Fruit fly (Drosophila melanogaster) whole organism, prepupa: ENCODE results near the gene PDZ-GEF.

Experiments
- CG10631 ChIP-seq: fragments of 200-800 bp; sonication (Bioruptor generic); optimal IDR thresholded peaks from 2 replicates; lab custom pipeline; 2016; ENCODE audit warnings: missing biosample characterization, missing genetic modification characterization
- CG11762 ChIP-seq: fragments of 200-800 bp; sonication (Bioruptor generic); optimal IDR thresholded peaks from 3 replicates; lab custom pipeline; 2016; ENCODE audit warnings: missing biosample characterization, missing genetic modification characterization; ENCODE audit not compliant: insufficient read depth
- CG11902 ChIP-seq: fragments of 200-800 bp; sonication (Bioruptor generic); optimal IDR thresholded peaks from 3 replicates; lab custom pipeline; 2016; ENCODE audit warnings: missing biosample characterization, missing genetic modification characterization
- CG15336 ChIP-seq: fragments of 200-800 bp; sonication (Bioruptor generic); IDR thresholded peaks from 2 replicates; pipeline ENCODE4 v1.3.6; 2022; ENCODE audit warnings: missing biosample characterization, missing genetic modification characterization
- CG16779 ChIP-seq: fragments of 200-800 bp; sonication (Bioruptor generic); optimal IDR thresholded peaks from 3 replicates; lab custom pipeline; 2017; ENCODE audit warnings: missing biosample characterization, mild to moderate bottlenecking, missing genetic modification characterization
- CG3032 ChIP-seq: fragments of 200-800 bp; optimal IDR thresholded peaks from 2 replicates; lab custom pipeline; 2019; ENCODE audit warnings: missing biosample characterization, mild to moderate bottlenecking, missing genetic modification characterization, moderate library complexity
- CG31627 ChIP-seq: fragments of 200-800 bp; sonication (Bioruptor generic); optimal IDR thresholded peaks from 3 replicates; lab custom pipeline; 2016; ENCODE audit warnings: missing biosample characterization, missing genetic modification characterization
- CG34406 ChIP-seq: fragments of 200-800 bp; sonication (Bioruptor generic); optimal IDR thresholded peaks from 3 replicates; lab custom pipeline; 2016; ENCODE audit warnings: missing biosample characterization, missing genetic modification characterization
- CG4318 ChIP-seq: fragments of 200-800 bp; sonication (Bioruptor generic); optimal IDR thresholded peaks from 3 replicates; lab custom pipeline; 2017; ENCODE audit warnings: missing biosample characterization, mild to moderate bottlenecking, missing genetic modification characterization
- CG6163 ChIP-seq: fragments of 200-800 bp; sonication (Bioruptor generic); IDR thresholded peaks from 3 replicates; pipeline ENCODE4 v1.3.6; 2022; ENCODE audit warnings: missing biosample characterization, missing genetic modification characterization
- CG6276 ChIP-seq: fragments of 200-800 bp; sonication (Bioruptor generic); optimal IDR thresholded peaks from 2 replicates; lab custom pipeline; 2017; ENCODE audit warnings: missing biosample characterization, mild to moderate bottlenecking, missing genetic modification characterization
- CG6808 ChIP-seq: fragments of 200-800 bp; sonication (Bioruptor generic); optimal IDR thresholded peaks from 3 replicates; lab custom pipeline; 2017; ENCODE audit warnings: missing biosample characterization, missing genetic modification characterization, mild to moderate bottlenecking, moderate library complexity, missing genetic modification reagents
- CG6854 ChIP-seq: fragments of 200-800 bp; sonication (Bioruptor generic); optimal IDR thresholded peaks from 2 replicates; lab custom pipeline; 2017; ENCODE audit warnings: missing biosample characterization, mild to moderate bottlenecking, missing genetic modification characterization
- CG8119 ChIP-seq: fragments of 200-800 bp; sonication (Bioruptor generic); IDR thresholded peaks from 3 replicates; pipeline ENCODE4 v1.3.6; 2022; ENCODE audit warnings: missing biosample characterization, missing genetic modification characterization
- CG9139 ChIP-seq: fragments of 200-800 bp; sonication (Bioruptor generic); optimal IDR thresholded peaks from 3 replicates; lab custom pipeline; 2017; ENCODE audit warnings: missing biosample characterization, mild to moderate bottlenecking, missing genetic modification characterization
- Eip78C ChIP-seq: fragments of 200-800 bp; sonication (Bioruptor generic); peaks from one replicate; lab custom pipeline; 2016; ENCODE audit warnings: missing biosample characterization, missing genetic modification characterization
- Eip93F ChIP-seq: fragments of 200-800 bp; sonication (Bioruptor generic); optimal IDR thresholded peaks from 2 replicates; lab custom pipeline; 2016; ENCODE audit warnings: missing biosample characterization, mild to moderate bottlenecking, missing genetic modification characterization
- Ets96B ChIP-seq: fragments of 200-800 bp; optimal IDR thresholded peaks from 2 replicates; lab custom pipeline; 2019; ENCODE audit warnings: missing biosample characterization, mild to moderate bottlenecking, missing genetic modification characterization, moderate library complexity
- Gug ChIP-seq: fragments of 200-800 bp; sonication (Bioruptor generic); IDR thresholded peaks from 2 replicates; pipeline ENCODE4 v1.3.6; 2022; ENCODE audit warnings: missing biosample characterization, missing genetic modification characterization
- Hr39 ChIP-seq: fragments of 200-800 bp; sonication (Bioruptor generic); optimal IDR thresholded peaks from 2 replicates; lab custom pipeline; 2016; ENCODE audit warnings: missing biosample characterization, missing genetic modification characterization
- Hr4 ChIP-seq: fragments of 200-800 bp; sonication (Bioruptor generic); optimal IDR thresholded peaks from 3 replicates; lab custom pipeline; 2016; ENCODE audit warnings: missing biosample characterization, missing genetic modification characterization
- Lpt ChIP-seq: fragments of 200-800 bp; sonication (Bioruptor generic); optimal IDR thresholded peaks from 3 replicates; lab custom pipeline; 2016; ENCODE audit warnings: missing biosample characterization, missing genetic modification characterization
- Met ChIP-seq: fragments of 200-800 bp; sonication (Bioruptor generic); optimal IDR thresholded peaks from 3 replicates; lab custom pipeline; 2016; ENCODE audit warnings: missing biosample characterization, missing genetic modification characterization
- OdsH ChIP-seq: fragments of 200-800 bp; sonication (Bioruptor generic); optimal IDR thresholded peaks from 3 replicates; lab custom pipeline; 2016; ENCODE audit warnings: missing biosample characterization, missing genetic modification characterization
- Smox ChIP-seq: fragments of 200-800 bp; sonication (Bioruptor generic); optimal IDR thresholded peaks from 3 replicates; lab custom pipeline; 2016; ENCODE audit warnings: missing biosample characterization, missing genetic modification characterization
- Sox102F ChIP-seq: fragments of 200-800 bp; sonication (Bioruptor generic); optimal IDR thresholded peaks from 2 replicates; lab custom pipeline; 2016; ENCODE audit warnings: missing biosample characterization, mild to moderate bottlenecking, missing genetic modification characterization
- Sox14 ChIP-seq: fragments of 200-800 bp; sonication (Bioruptor generic); optimal IDR thresholded peaks from 3 replicates; lab custom pipeline; 2016; ENCODE audit warnings: missing biosample characterization, missing genetic modification characterization
- Sox15 ChIP-seq: fragments of 200-800 bp; sonication (Bioruptor generic); optimal IDR thresholded peaks from 3 replicates; lab custom pipeline; 2016; ENCODE audit warnings: missing biosample characterization, missing genetic modification characterization
- achi ChIP-seq: fragments of 200-800 bp; sonication (Bioruptor generic); optimal IDR thresholded peaks from 3 replicates; lab custom pipeline; 2016; ENCODE audit warnings: missing biosample characterization, missing genetic modification characterization
- acj6 ChIP-seq: fragments of 200-800 bp; sonication (Bioruptor generic); optimal IDR thresholded peaks from 3 replicates; lab custom pipeline; 2016; ENCODE audit warnings: missing biosample characterization, missing genetic modification characterization
- cyc ChIP-seq: fragments of 200-800 bp; sonication (Bioruptor generic); optimal IDR thresholded peaks from 3 replicates; lab custom pipeline; 2016; ENCODE audit warnings: missing biosample characterization, missing genetic modification characterization
- dsx ChIP-seq: fragments of 200-800 bp; optimal IDR thresholded peaks from 3 replicates; lab custom pipeline; 2019; ENCODE audit warnings: missing biosample characterization, mild to moderate bottlenecking, missing genetic modification characterization, moderate library complexity; ENCODE audit not compliant: poor library complexity, severe bottlenecking
- eg ChIP-seq: fragments of 200-800 bp; sonication (Bioruptor generic); IDR thresholded peaks from 3 replicates; pipeline ENCODE4 v1.3.6; 2022; ENCODE audit warnings: missing biosample characterization, missing genetic modification characterization
- fd59A ChIP-seq: fragments of 200-800 bp; sonication (Bioruptor generic); optimal IDR thresholded peaks from 2 replicates; lab custom pipeline; 2017; ENCODE audit warnings: missing biosample characterization, mild to moderate bottlenecking, missing genetic modification characterization, missing genetic modification reagents
- fd85E ChIP-seq: fragments of 200-800 bp; sonication (Bioruptor generic); optimal IDR thresholded peaks from 3 replicates; lab custom pipeline; 2016; ENCODE audit warnings: missing biosample characterization, missing genetic modification characterization
- fkh ChIP-seq: fragments of 200-800 bp; sonication (Bioruptor generic); optimal IDR thresholded peaks from 3 replicates; lab custom pipeline; 2017; ENCODE audit warnings: missing biosample characterization, mild to moderate bottlenecking, missing genetic modification characterization, moderate library complexity
- lz ChIP-seq: fragments of 200-800 bp; sonication (Bioruptor generic); optimal IDR thresholded peaks from 3 replicates; lab custom pipeline; 2016; ENCODE audit warnings: missing biosample characterization, missing genetic modification characterization
- net ChIP-seq: fragments of 200-800 bp; sonication (Bioruptor generic); optimal IDR thresholded peaks from 3 replicates; lab custom pipeline; 2016; ENCODE audit warnings: missing biosample characterization, missing genetic modification characterization
- pdm3 ChIP-seq: fragments of 200-800 bp; sonication (Bioruptor generic); optimal IDR thresholded peaks from 3 replicates; lab custom pipeline; 2016; ENCODE audit warnings: missing biosample characterization, missing genetic modification characterization
- salr ChIP-seq, 2 experiments: fragments of 200-800 bp; sonication (Bioruptor generic); optimal IDR thresholded peaks; 3 replicates each; lab custom pipeline; 2016 to 2018; ENCODE audit warnings: missing biosample characterization in 2 of 2, missing genetic modification characterization in 2 of 2, mild to moderate bottlenecking in 1 of 2
- spab ChIP-seq: fragments of 200-800 bp; sonication (Bioruptor generic); optimal IDR thresholded peaks from 2 replicates; lab custom pipeline; 2017; ENCODE audit warnings: missing biosample characterization, mild to moderate bottlenecking, missing genetic modification characterization, missing genetic modification reagents
- ss ChIP-seq, 2 experiments: fragments of 200-800 bp; sonication (Bioruptor generic); optimal IDR thresholded peaks; 2 replicates in 1 of 2; 3 replicates in 1 of 2; lab custom pipeline; 2017 to 2018; ENCODE audit warnings: mild to moderate bottlenecking in 2 of 2, missing biosample characterization in 2 of 2, missing genetic modification characterization in 2 of 2, moderate library complexity in 1 of 2
- svp ChIP-seq: fragments of 200-800 bp; sonication (Bioruptor generic); peaks from one replicate; lab custom pipeline; 2016; ENCODE audit warnings: missing biosample characterization, missing genetic modification characterization
- topi ChIP-seq: fragments of 200-800 bp; sonication (Bioruptor generic); optimal IDR thresholded peaks from 3 replicates; lab custom pipeline; 2016; ENCODE audit warnings: missing biosample characterization, missing genetic modification characterization
- vri ChIP-seq: fragments of 200-800 bp; sonication (Bioruptor generic); optimal IDR thresholded peaks from 3 replicates; lab custom pipeline; 2016; ENCODE audit warnings: missing biosample characterization, mild to moderate bottlenecking, missing genetic modification characterization

Gene PDZ-GEF

DNA sequence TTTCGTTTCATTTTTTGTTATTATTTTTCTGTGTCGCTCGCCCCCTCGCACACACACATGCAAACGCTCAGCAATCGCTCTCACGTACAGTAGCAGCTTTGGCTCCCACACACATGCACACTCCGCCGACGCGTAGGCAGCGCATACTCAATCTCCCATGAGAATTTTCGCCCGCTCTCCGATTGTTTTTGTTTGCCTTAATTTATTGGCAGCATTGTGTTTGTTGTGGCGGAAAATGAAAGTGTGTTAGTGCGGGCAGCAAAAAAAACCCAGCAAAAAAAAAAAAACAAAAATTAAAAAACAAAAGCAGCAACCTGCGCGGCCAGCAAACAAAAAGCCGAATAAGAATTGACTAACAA is 798 bp downstream of the PDZ-GEF start (continued):
- peak in 1 of 2 experiments; percentile 43 for TF ChIP-seq salr (GFP tag; optimal IDR thresholded peaks at IDR 0.05; lab: Kevin White, UChicago)
- TF ChIP-seq eg (GFP tag; lab: Robert Waterston, UW) = peak; percentile 98
- no peak for TF ChIP-seq CG10631
- TF ChIP-seq CG6808 (GFP tag; lab: Kevin White, UChicago) = peak; percentile 87
- peak; percentile 85 for TF ChIP-seq CG15336 (GFP tag; lab: Robert Waterston, UW)
- no peak for TF ChIP-seq Hr39 (GFP tag; lab: Kevin White, UChicago)

dm6 chr2L:6337843-6338366 is 14.3 kb downstream of the PDZ-GEF start:
- TF ChIP-seq Met (no peak), acj6 (no peak), CG6854 (GFP tag; lab: Kevin White, UChicago) (no peak), pdm3 (GFP tag; lab: Kevin White, UChicago) (no peak), achi (GFP tag; lab: Kevin White, UChicago) (no peak), spab (no peak), cyc (GFP tag; lab: Kevin White, UChicago) (no peak), fd59A (no peak), CG6163 (GFP tag; lab: Robert Waterston, UW) (no peak), CG10631 (no peak), CG11762 (GFP tag; lab: Kevin White, UChicago) (no peak)

DNA sequence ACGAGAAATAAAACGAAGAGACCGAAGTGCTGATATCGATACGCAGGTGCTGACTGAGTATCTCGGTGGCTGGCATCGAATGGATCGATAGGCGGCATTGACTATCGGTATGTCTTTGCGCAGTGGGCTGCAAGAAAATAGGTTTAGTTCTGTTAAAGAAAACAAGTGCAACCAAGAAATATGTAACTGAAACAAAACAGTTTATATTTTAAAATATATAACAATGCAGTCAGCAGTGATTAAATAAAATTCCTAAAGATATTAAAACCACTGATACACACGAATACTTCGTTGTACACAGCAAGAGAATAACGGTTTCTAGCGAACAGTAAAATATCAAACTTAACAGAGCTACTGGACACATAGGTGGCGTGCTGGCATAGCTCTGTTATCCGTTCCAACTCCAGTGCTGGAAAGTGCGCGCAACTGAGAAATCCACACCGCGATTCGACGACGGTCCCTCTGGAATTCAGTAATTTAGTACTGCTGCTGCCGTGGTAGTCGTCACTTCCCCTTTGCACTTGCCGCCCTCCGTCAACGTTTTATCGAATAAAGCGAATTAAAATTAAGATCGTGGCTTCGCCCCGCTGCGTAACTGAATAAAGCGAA is 14.9 kb downstream of the PDZ-GEF start, which contains the start of the genes Pez and Cpr:
Gene Pez, minus strand, starts transcription at position 305 of the 609 bp plus-strand sequence.
Gene Cpr, plus strand, starts transcription at position 470 of the 609 bp plus-strand sequence.
- TF ChIP-seq svp (GFP tag; lab: Kevin White, UChicago) (no peak), CG9139 (GFP tag; lab: Kevin White, UChicago) (no peak), fd59A (no peak), Ets96B (no peak), achi (GFP tag; lab: Kevin White, UChicago) (no peak), CG10631 (no peak), fd85E (GFP tag; lab: Kevin White, UChicago) (no peak), Sox14 (GFP tag; lab: Kevin White, UChicago) (peak; percentile 28), spab (no peak), pdm3 (GFP tag; lab: Kevin White, UChicago) (no peak), CG16779 (tag; lab: Kevin White, UChicago) (no peak), CG6808 (GFP tag; lab: Kevin White, UChicago) (no peak), CG31627 (peak; percentile 26), net (GFP tag; lab: Kevin White, UChicago) (no peak), Met (no peak), CG6163 (GFP tag; lab: Robert Waterston, UW) (peak; percentile 47), Hr4 (GFP tag; lab: Kevin White, UChicago) (no peak), CG3032 (tag; lab: Kevin White, UChicago) (no peak), Smox (GFP tag; lab: Kevin White, UChicago) (no peak), CG11902 (GFP tag; lab: Kevin White, UChicago) (no peak), Sox102F (GFP tag; lab: Kevin White, UChicago) (no peak), vri (peak; percentile 33), salr (GFP tag; optimal IDR thresholded peaks at IDR 0.05; lab: Kevin White, UChicago) (no peak), Eip78C (GFP tag; lab: Kevin White, UChicago) (peak; percentile 47), acj6 (no peak), CG8119 (GFP tag; lab: Robert Waterston, UW) (no peak), Eip93F (peak; percentile 7), topi (peak; percentile 23), CG34406 (GFP tag; lab: Kevin White, UChicago) (no peak), OdsH (GFP tag; lab: Kevin White, UChicago) (no peak), Lpt (GFP tag; lab: Kevin White, UChicago) (no peak), eg (GFP tag; lab: Robert Waterston, UW) (peak; percentile 56; the same call in 1 of the 3 replicates), Sox15 (no peak), dsx (GFP tag; lab: Kevin White, UChicago) (no peak), Gug (GFP tag; lab: Robert Waterston, UW) (no peak), CG4318 (GFP tag; lab: Kevin White, UChicago) (no peak), Hr39 (GFP tag; lab: Kevin White, UChicago) (no peak), fkh (GFP tag; lab: Kevin White, UChicago) (no peak), lz (GFP tag; lab: Kevin White, UChicago) (peak; percentile 24), ss (GFP tag; optimal IDR thresholded peaks at IDR 0.05; lab: Kevin White, UChicago) (no peak), CG6276 (no peak)
